Worm (Caenorhabditis elegans) whole organism, L4 larva: Measurements from ENCODE around the gene B0280.2.

Experiments
- F10B5.3 ChIP-seq: sonication (generic microtip); optimal IDR thresholded peaks from 2 replicates; lab custom pipeline; 2016; ENCODE audit warnings: mild to moderate bottlenecking, missing genetic modification characterization, missing compliant biosample characterization
- F26F4.8 ChIP-seq: fragments of 200-800 bp; sonication (Bioruptor generic); conservative IDR thresholded peaks from 2 replicates; pipeline ENCODE4 v1.3.6; 2022; ENCODE audit warnings: missing genetic modification characterization, missing compliant biosample characterization
- F37D6.2 ChIP-seq: sonication (generic microtip); optimal IDR thresholded peaks from 2 replicates; lab custom pipeline; 2016; ENCODE audit warnings: mild to moderate bottlenecking, missing genetic modification characterization, missing compliant biosample characterization
- F44E2.7 ChIP-seq: fragments of 200-800 bp; sonication (Bioruptor generic); IDR thresholded peaks from 2 replicates; pipeline ENCODE4 v2.1.2; 2022; ENCODE audit warnings: missing genetic modification characterization, missing compliant biosample characterization
- R02D3.7 ChIP-seq: fragments of 150-350 bp; sonication (generic microtip); optimal IDR thresholded peaks from 3 replicates; lab custom pipeline; 2014; ENCODE audit warnings: missing biosample characterization, missing genetic modification characterization
- T26A8.4 ChIP-seq: fragments of 200-800 bp; sonication (Bioruptor generic); IDR thresholded peaks from 2 replicates; pipeline ENCODE4 v1.3.6; 2022; ENCODE audit warnings: missing genetic modification characterization, missing compliant biosample characterization
- Y105C5A.15 ChIP-seq: fragments of 200-800 bp; sonication (Bioruptor generic); IDR thresholded peaks from 2 replicates; pipeline ENCODE4 v1.3.6; 2022; ENCODE audit warnings: missing genetic modification characterization, missing compliant biosample characterization
- arid-1 ChIP-seq: fragments of 200-800 bp; sonication (Bioruptor generic); conservative IDR thresholded peaks from 2 replicates; pipeline ENCODE4 v1.3.6; 2022; ENCODE audit warnings: missing genetic modification reagents, missing genetic modification characterization, missing compliant biosample characterization
- attf-4 ChIP-seq: sonication (generic microtip); optimal IDR thresholded peaks from 3 replicates; lab custom pipeline; 2017; ENCODE audit warnings: missing biosample characterization, missing genetic modification characterization
- ceh-62 ChIP-seq: sonication (generic microtip); optimal IDR thresholded peaks from 2 replicates; lab custom pipeline; 2017; ENCODE audit warnings: missing biosample characterization, missing genetic modification characterization
- ceh-82 ChIP-seq: sonication (generic microtip); optimal IDR thresholded peaks from 2 replicates; lab custom pipeline; 2017; ENCODE audit warnings: missing biosample characterization, missing genetic modification characterization
- daf-12 ChIP-seq: fragments of 150-350 bp; optimal IDR thresholded peaks from 2 replicates; lab custom pipeline; 2014; ENCODE audit warnings: missing biosample characterization, missing genetic modification reagents, missing genetic modification characterization
- daf-16 ChIP-seq, 3 experiments: sonication (generic microtip); optimal IDR thresholded peaks; 2 replicates each; lab custom pipeline; 2016 to 2017; ENCODE audit warnings: missing genetic modification characterization in 3 of 3, missing genetic modification reagents in 3 of 3, mild to moderate bottlenecking in 2 of 3, missing compliant biosample characterization in 2 of 3, missing biosample characterization in 1 of 3, moderate library complexity in 1 of 3
- dmd-6 ChIP-seq: fragments of 200-800 bp; sonication (Bioruptor generic); IDR thresholded peaks from 2 replicates; pipeline ENCODE4 v1.3.6; 2022; ENCODE audit warnings: missing genetic modification reagents, missing genetic modification characterization, missing compliant biosample characterization
- duxl-1 ChIP-seq: sonication (generic microtip); optimal IDR thresholded peaks from 2 replicates; lab custom pipeline; 2016; ENCODE audit warnings: mild to moderate bottlenecking, missing genetic modification characterization, moderate library complexity, missing compliant biosample characterization; ENCODE audit not compliant: poor library complexity
- dve-1 ChIP-seq: sonication (generic microtip); optimal IDR thresholded peaks from 2 replicates; lab custom pipeline; 2017; ENCODE audit warnings: antibody characterized with exemption, mild to moderate bottlenecking, missing genetic modification characterization, missing compliant biosample characterization; ENCODE audit not compliant: insufficient read depth
- egl-43 ChIP-seq: fragments of 200-800 bp; sonication (Bioruptor generic); IDR thresholded peaks from 2 replicates; pipeline ENCODE4 v1.3.6; 2022; ENCODE audit warnings: missing genetic modification reagents, missing genetic modification characterization, missing compliant biosample characterization
- fkh-10 ChIP-seq: fragments of 150-350 bp; optimal IDR thresholded peaks from 2 replicates; lab custom pipeline; 2014; ENCODE audit warnings: missing biosample characterization, missing genetic modification reagents, missing genetic modification characterization
- fos-1 ChIP-seq: fragments of 150-350 bp; optimal IDR thresholded peaks from 2 replicates; lab custom pipeline; 2014; ENCODE audit warnings: missing biosample characterization, missing genetic modification characterization
- gei-8 ChIP-seq: fragments of 200-800 bp; sonication (Bioruptor generic); optimal IDR thresholded peaks from 2 replicates; lab custom pipeline; 2018; ENCODE audit warnings: mild to moderate bottlenecking, missing genetic modification characterization, missing compliant biosample characterization
- hlh-11 ChIP-seq: fragments of 200-800 bp; sonication (Bioruptor generic); optimal IDR thresholded peaks from 2 replicates; lab custom pipeline; 2018; ENCODE audit warnings: mild to moderate bottlenecking, missing genetic modification characterization, missing compliant biosample characterization
- jun-1 ChIP-seq: fragments of 150-350 bp; optimal IDR thresholded peaks from 2 replicates; lab custom pipeline; 2014; ENCODE audit warnings: missing biosample characterization, missing genetic modification reagents, missing genetic modification characterization
- lin-15B ChIP-seq: fragments of 150-350 bp; sonication (generic microtip); optimal IDR thresholded peaks from 3 replicates; lab custom pipeline; 2014; ENCODE audit warnings: missing biosample characterization, missing genetic modification characterization
- lin-29 ChIP-seq: fragments of 200-800 bp; sonication (Bioruptor generic); IDR thresholded peaks from 2 replicates; pipeline ENCODE4 v1.3.6; 2022; ENCODE audit warnings: missing genetic modification reagents, missing genetic modification characterization, missing compliant biosample characterization
- lsy-2 ChIP-seq, 2 experiments: fragments of 150-350 bp in 1 of 2; sonication (generic microtip) in 1 of 2; optimal IDR thresholded peaks; 2 replicates each; lab custom pipeline; 2014 to 2017; ENCODE audit warnings: missing biosample characterization in 2 of 2, missing genetic modification characterization in 2 of 2
- madf-5 ChIP-seq, 2 experiments: fragments of 200-800 bp; sonication (Bioruptor generic); IDR thresholded peaks; 2 replicates each; pipeline ENCODE4 v1.3.6; 2022; ENCODE audit warnings: missing compliant biosample characterization in 2 of 2, missing genetic modification characterization in 2 of 2
- madf-9 ChIP-seq: fragments of 200-800 bp; sonication (Bioruptor generic); conservative IDR thresholded peaks from 2 replicates; pipeline ENCODE4 v1.3.6; 2022; ENCODE audit warnings: missing genetic modification reagents, missing genetic modification characterization, missing compliant biosample characterization
- mdl-1 ChIP-seq, 2 experiments: fragments of 150-350 bp in 1 of 2; sonication (generic microtip) in 1 of 2; optimal IDR thresholded peaks; 2 replicates each; lab custom pipeline; 2014 to 2017; ENCODE audit warnings: missing biosample characterization in 2 of 2, missing genetic modification characterization in 2 of 2
- mdt-29 ChIP-seq: fragments of 200-800 bp; sonication (Bioruptor generic); IDR thresholded peaks from 2 replicates; pipeline ENCODE4 v1.3.6; 2022; ENCODE audit warnings: missing genetic modification reagents, missing genetic modification characterization, missing compliant biosample characterization
- mxl-3 ChIP-seq: fragments of 200-800 bp; sonication (Bioruptor generic); optimal IDR thresholded peaks from 2 replicates; lab custom pipeline; 2018; ENCODE audit warnings: mild to moderate bottlenecking, missing genetic modification characterization, missing compliant biosample characterization
- nhr-10 ChIP-seq: fragments of 150-350 bp; optimal IDR thresholded peaks from 2 replicates; lab custom pipeline; 2014; ENCODE audit warnings: missing biosample characterization, missing genetic modification characterization
- nhr-102 ChIP-seq: sonication (generic microtip); optimal IDR thresholded peaks from 2 replicates; lab custom pipeline; 2016; ENCODE audit warnings: mild to moderate bottlenecking, missing genetic modification characterization, moderate library complexity, missing compliant biosample characterization
- nhr-11 ChIP-seq: fragments of 150-350 bp; optimal IDR thresholded peaks from 2 replicates; lab custom pipeline; 2014; ENCODE audit warnings: missing biosample characterization, missing genetic modification characterization
- nhr-25 ChIP-seq: sonication (generic microtip); optimal IDR thresholded peaks from 2 replicates; lab custom pipeline; 2017; ENCODE audit warnings: missing genetic modification characterization, mild to moderate bottlenecking, missing compliant biosample characterization, antibody characterized with exemption, moderate library complexity, borderline replicate concordance; ENCODE audit not compliant: insufficient read depth
- pqm-1 ChIP-seq: sonication (generic microtip); optimal IDR thresholded peaks from 2 replicates; lab custom pipeline; 2017; ENCODE audit warnings: missing biosample characterization, missing genetic modification characterization
- saeg-2 ChIP-seq: fragments of 200-800 bp; sonication (Bioruptor generic); IDR thresholded peaks from 2 replicates; pipeline ENCODE4 v1.3.6; 2022; ENCODE audit warnings: missing genetic modification reagents, missing genetic modification characterization, missing compliant biosample characterization
- set-16 ChIP-seq: fragments of 200-800 bp; sonication (Bioruptor generic); IDR thresholded peaks from 2 replicates; pipeline ENCODE4 v1.3.6; 2022; ENCODE audit warnings: missing genetic modification reagents, missing genetic modification characterization, missing compliant biosample characterization
- skn-1 ChIP-seq: fragments of 150-350 bp; optimal IDR thresholded peaks from 2 replicates; lab custom pipeline; 2014; ENCODE audit warnings: missing biosample characterization, missing genetic modification characterization
- snpc-4 ChIP-seq: fragments of 150-350 bp; optimal IDR thresholded peaks from 2 replicates; lab custom pipeline; 2014; ENCODE audit warnings: missing biosample characterization, missing genetic modification characterization
- tag-97 ChIP-seq: fragments of 200-800 bp; sonication (Bioruptor generic); IDR thresholded peaks from 2 replicates; pipeline ENCODE4 v1.3.6; 2022; ENCODE audit warnings: missing genetic modification characterization, missing compliant biosample characterization
- unc-130 ChIP-seq: sonication (generic microtip); optimal IDR thresholded peaks from 2 replicates; lab custom pipeline; 2016; ENCODE audit warnings: missing genetic modification reagents, missing genetic modification characterization, missing compliant biosample characterization
- unc-62 ChIP-seq, 3 experiments: fragments of 150-350 bp in 1 of 3; sonication (generic microtip); optimal IDR thresholded peaks in 2 of 3; peaks in 1 of 3; 1 replicate in 1 of 3; 2 replicates in 2 of 3; lab custom pipeline; 2014 to 2017; ENCODE audit warnings: missing biosample characterization in 3 of 3, missing genetic modification characterization in 3 of 3, missing genetic modification reagents in 3 of 3, missing genotype in 1 of 3
- zag-1 ChIP-seq: fragments of 150-350 bp; optimal IDR thresholded peaks from 2 replicates; lab custom pipeline; 2014; ENCODE audit warnings: missing biosample characterization, missing genetic modification characterization
- zfp-2 ChIP-seq: sonication (generic microtip); optimal IDR thresholded peaks from 2 replicates; lab custom pipeline; 2016; ENCODE audit warnings: mild to moderate bottlenecking, missing genetic modification characterization, missing compliant biosample characterization
- ztf-7 ChIP-seq: fragments of 150-350 bp; optimal IDR thresholded peaks from 2 replicates; lab custom pipeline; 2014; ENCODE audit warnings: missing biosample characterization, missing genetic modification characterization

B0280.2 gene

ce11 chrIII:7162065-7162762 is 37.8 kb downstream of the B0280.2 start, which contains the start of the genes syf-2 and K04G7.1 (continued):
- TF ChIP-seq mdl-1 (tag; optimal IDR thresholded peaks at IDR 0.05; lab: Kevin White, UChicago): peak in 1 of 2 experiments; percentile 48
- TF ChIP-seq set-16: peak; percentile 27; the same call in 1 of the 2 replicates
- TF ChIP-seq mxl-3: peak; percentile 27
- no peak for TF ChIP-seq fos-1 (tag; lab: Kevin White, UChicago)
- TF ChIP-seq F10B5.3: no peak
- no peak for TF ChIP-seq skn-1 (tag; lab: Kevin White, UChicago)
- TF ChIP-seq nhr-25 (tag; lab: Kevin White, UChicago): peak; percentile 45
- TF ChIP-seq nhr-11: peak; percentile 85
- TF ChIP-seq gei-8 (GFP tag; lab: Kevin White, UChicago): no peak
- no peak for TF ChIP-seq tag-97 (GFP tag; lab: Robert Waterston, UW)
- TF ChIP-seq nhr-102 (tag; lab: Kevin White, UChicago): peak; percentile 48
- TF ChIP-seq R02D3.7: no peak
- peak; percentile 88 for TF ChIP-seq fkh-10
- TF ChIP-seq daf-12 (tag; lab: Kevin White, UChicago): no peak
- TF ChIP-seq dve-1 (tag; lab: Kevin White, UChicago): peak; percentile 90
- TF ChIP-seq nhr-10 (tag; lab: Kevin White, UChicago): no peak
- TF ChIP-seq T26A8.4 (GFP tag; lab: Robert Waterston, UW): peak; percentile 59; the same call in 1 of the 2 replicates
- TF ChIP-seq hlh-11 (tag; lab: Kevin White, UChicago): peak; percentile 91
- no peak for TF ChIP-seq attf-4 (tag; lab: Kevin White, UChicago)
- TF ChIP-seq daf-16 (GFP tag; optimal IDR thresholded peaks at IDR 0.05; lab: Kevin White, UChicago): peak; percentile 14 to 26
- TF ChIP-seq daf-16 (tag; optimal IDR thresholded peaks at IDR 0.05; lab: Kevin White, UChicago): peak; percentile 65
- TF ChIP-seq zfp-2 (tag; lab: Kevin White, UChicago): peak; percentile 80
- peak; percentile 83 for TF ChIP-seq F37D6.2 (tag; lab: Kevin White, UChicago)

DNA sequence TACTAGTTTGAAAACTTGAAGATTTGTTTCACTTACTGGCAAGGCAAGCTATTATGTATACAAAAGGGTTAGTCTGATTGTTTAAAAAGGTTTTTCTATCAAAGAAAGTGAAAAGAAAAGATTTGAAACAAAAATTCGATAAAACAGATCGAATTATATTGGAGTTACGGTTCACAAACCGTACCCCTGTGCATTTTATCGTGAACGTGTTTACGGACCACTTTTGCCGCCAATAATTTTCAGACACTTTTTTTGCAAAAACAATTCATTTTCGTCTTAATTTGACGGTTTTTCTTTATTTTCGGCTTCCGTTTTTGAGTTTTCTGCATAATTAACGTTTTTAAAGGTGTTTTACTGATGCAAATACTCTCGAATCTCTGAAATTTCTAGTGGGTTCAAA is 40.8 kb downstream of the B0280.2 start:
- TF ChIP-seq dmd-6 (GFP tag; lab: Robert Waterston, UW): no peak
- TF ChIP-seq unc-130 (GFP tag; lab: Kevin White, UChicago): peak; percentile 19
- no peak for TF ChIP-seq F44E2.7

DNA sequence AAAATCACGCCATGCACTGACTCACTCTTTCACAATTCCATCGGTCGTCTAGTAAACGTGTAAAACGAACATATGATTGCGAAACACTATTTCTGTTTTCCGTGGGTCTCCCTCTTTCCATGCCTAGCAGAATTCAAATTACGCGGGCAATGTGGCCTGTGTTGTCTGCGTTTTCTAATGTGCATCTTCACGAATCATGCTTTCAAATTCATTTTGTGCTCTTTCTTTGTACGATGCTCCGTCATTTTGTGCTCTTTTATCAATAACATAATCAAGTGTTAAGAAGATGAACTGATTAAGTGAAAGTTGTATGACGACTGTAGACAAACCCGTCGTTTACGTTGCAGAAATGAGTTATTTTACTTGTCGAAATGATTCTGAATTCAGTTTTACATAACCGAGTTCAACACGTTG is 41.4 kb downstream of the B0280.2 start:
- TF ChIP-seq ceh-82 (tag; lab: Kevin White, UChicago): no peak
- no peak for TF ChIP-seq egl-43 (GFP tag; lab: Robert Waterston, UW)
- no peak for TF ChIP-seq Y105C5A.15
- no peak for TF ChIP-seq R02D3.7
- TF ChIP-seq mdt-29 (GFP tag; lab: Robert Waterston, UW): no peak
- TF ChIP-seq F44E2.7: no peak
- TF ChIP-seq lin-29 (GFP tag; lab: Robert Waterston, UW): no peak
- no peak for TF ChIP-seq skn-1 (tag; lab: Kevin White, UChicago)
- no peak for TF ChIP-seq nhr-10 (tag; lab: Kevin White, UChicago)
- TF ChIP-seq hlh-11 (tag; lab: Kevin White, UChicago): peak; percentile 89
- TF ChIP-seq duxl-1: no peak
- peak; percentile 96 for TF ChIP-seq pqm-1 (tag; lab: Kevin White, UChicago)
- TF ChIP-seq gei-8 (GFP tag; lab: Kevin White, UChicago): peak; percentile 53
- no peak for TF ChIP-seq ztf-7 (tag; lab: Kevin White, UChicago)
- TF ChIP-seq lsy-2 (tag; optimal IDR thresholded peaks at IDR 0.05; lab: Kevin White, UChicago): peak in 1 of 2 experiments; percentile 70
- TF ChIP-seq unc-62 (GFP tag; optimal IDR thresholded peaks at IDR 0.05 in 1 of 2; lab: Kevin White, UChicago): peak in 1 of 2 experiments; percentile 38
- TF ChIP-seq unc-62 (tag; optimal IDR thresholded peaks at IDR 0.05; lab: Kevin White, UChicago): no peak
- no peak for TF ChIP-seq zag-1 (tag; lab: Kevin White, UChicago)
- TF ChIP-seq fkh-10: no peak
- no peak for TF ChIP-seq lin-15B (tag; lab: Kevin White, UChicago)
- no peak for TF ChIP-seq snpc-4 (tag; lab: Kevin White, UChicago)
- no peak for TF ChIP-seq madf-5 (GFP tag; IDR thresholded peaks at IDR 0.05; lab: Robert Waterston, UW)
- TF ChIP-seq F26F4.8 (GFP tag; lab: Robert Waterston, UW): no peak
- TF ChIP-seq saeg-2 (GFP tag; lab: Robert Waterston, UW): peak; percentile 58; the same call in 1 of the 2 replicates
- TF ChIP-seq ceh-62: no peak
- peak; percentile 29 for TF ChIP-seq jun-1 (tag; lab: Kevin White, UChicago)
- no peak for TF ChIP-seq arid-1 (GFP tag; lab: Robert Waterston, UW)
- TF ChIP-seq zfp-2 (tag; lab: Kevin White, UChicago): no peak
- no peak for TF ChIP-seq madf-9 (GFP tag; lab: Robert Waterston, UW)
